Worm (Caenorhabditis elegans): Measurements from ENCODE around the gene smg-4.

ce11 chrV:9813527-9813926 is 36.0 kb upstream of the smg-4 start, which contains the start of gene sru-30:
- TF ChIP-seq ama-1 (optimal IDR thresholded peaks at IDR 0.05) (no peak), sox-4 (tag; optimal IDR thresholded peaks at IDR 0.05) (no peak), elt-2 (tag; optimal IDR thresholded peaks at IDR 0.05) (no peak), unc-55 (GFP tag; optimal IDR thresholded peaks at IDR 0.05) (no peak), fax-1 (tag; optimal IDR thresholded peaks at IDR 0.05) (no peak), mec-3 (tag; optimal IDR thresholded peaks at IDR 0.05; ENCODE audit: borderline replicate concordance) (no peak), ets-4 (tag; optimal IDR thresholded peaks at IDR 0.05) (no peak), zip-5 (tag; optimal IDR thresholded peaks at IDR 0.05) (no peak)
